Fruit fly (Drosophila melanogaster) whole organism, embryonic: ENCODE results near the gene CG15034.

Experiments used
- Abd-B ChIP-seq: fragments of 200-800 bp; sonication (Bioruptor generic); optimal IDR thresholded peaks from 2 replicates; lab custom pipeline; 2018; ENCODE audit warnings: missing biosample characterization, mild to moderate bottlenecking, missing genetic modification characterization, moderate library complexity
- CG10209 ChIP-seq: fragments of 200-800 bp; sonication (Bioruptor generic); optimal IDR thresholded peaks from 3 replicates; lab custom pipeline; 2017; ENCODE audit warnings: missing biosample characterization, mild to moderate bottlenecking, missing genetic modification characterization, missing genetic modification reagents
- CG12744 ChIP-seq: fragments of 200-800 bp; sonication (Bioruptor generic); optimal IDR thresholded peaks from 2 replicates; lab custom pipeline; 2016; ENCODE audit warnings: missing biosample characterization, missing genetic modification characterization
- CG13123 ChIP-seq: fragments of 200-800 bp; sonication (Bioruptor generic); optimal IDR thresholded peaks from 2 replicates; lab custom pipeline; 2016; ENCODE audit warnings: missing biosample characterization, missing genetic modification characterization
- CG18262 ChIP-seq: fragments of 200-800 bp; optimal IDR thresholded peaks from 3 replicates; lab custom pipeline; 2019; ENCODE audit warnings: missing biosample characterization, mild to moderate bottlenecking, missing genetic modification characterization, moderate library complexity
- CG3281 ChIP-seq: fragments of 200-800 bp; sonication (Bioruptor generic); optimal IDR thresholded peaks from 3 replicates; lab custom pipeline; 2017; ENCODE audit warnings: missing biosample characterization, mild to moderate bottlenecking, missing genetic modification characterization
- CG4360 ChIP-seq: fragments of 200-800 bp; sonication (Bioruptor generic); IDR thresholded peaks from 2 replicates; pipeline ENCODE4 v1.3.6; 2022; ENCODE audit warnings: missing biosample characterization, missing genetic modification characterization
- CG6175 ChIP-seq: fragments of 200-800 bp; sonication (Bioruptor generic); IDR thresholded peaks from 3 replicates; pipeline ENCODE4 v1.3.6; 2022; ENCODE audit warnings: missing biosample characterization, missing genetic modification characterization
- CG6272 ChIP-seq: fragments of 200-800 bp; sonication (Bioruptor generic); IDR thresholded peaks from 2 replicates; pipeline ENCODE4 v1.3.6; 2022; ENCODE audit warnings: missing biosample characterization, missing genetic modification characterization
- CG9437 ChIP-seq: fragments of 200-800 bp; sonication (Bioruptor generic); optimal IDR thresholded peaks from 2 replicates; lab custom pipeline; 2018; ENCODE audit warnings: missing biosample characterization, mild to moderate bottlenecking, missing genetic modification characterization
- CG9609 ChIP-seq: fragments of 200-800 bp; sonication (Bioruptor generic); optimal IDR thresholded peaks from 3 replicates; lab custom pipeline; 2016; ENCODE audit warnings: missing biosample characterization, missing genetic modification characterization
- CG9817 ChIP-seq: fragments of 200-800 bp; sonication (Bioruptor generic); optimal IDR thresholded peaks from 2 replicates; lab custom pipeline; 2018; ENCODE audit warnings: missing biosample characterization, mild to moderate bottlenecking, missing genetic modification characterization, moderate library complexity
- D19B ChIP-seq: fragments of 200-800 bp; sonication (Bioruptor generic); optimal IDR thresholded peaks from 2 replicates; lab custom pipeline; 2017; ENCODE audit warnings: missing biosample characterization, mild to moderate bottlenecking, missing genetic modification characterization
- E2f1 ChIP-seq: fragments of 200-800 bp; sonication (Bioruptor generic); IDR thresholded peaks from 2 replicates; pipeline ENCODE4 v1.3.6; 2022; ENCODE audit warnings: missing biosample characterization, missing genetic modification characterization
- E2f2 ChIP-seq: fragments of 200-800 bp; sonication (Bioruptor generic); IDR thresholded peaks from 2 replicates; pipeline ENCODE4 v1.3.6; 2022; ENCODE audit warnings: missing biosample characterization, missing genetic modification characterization
- Gug ChIP-seq: fragments of 200-800 bp; sonication (Bioruptor generic); IDR thresholded peaks from 4 replicates; pipeline ENCODE4 v1.3.6; 2022; ENCODE audit warnings: missing biosample characterization, missing genetic modification characterization
- Hey ChIP-seq: fragments of 200-800 bp; sonication (Bioruptor generic); optimal IDR thresholded peaks from 3 replicates; lab custom pipeline; 2018; ENCODE audit warnings: missing biosample characterization, mild to moderate bottlenecking, missing genetic modification characterization
- MESR4 ChIP-seq: fragments of 200-800 bp; sonication (Bioruptor generic); optimal IDR thresholded peaks from 2 replicates; lab custom pipeline; 2018; ENCODE audit warnings: missing biosample characterization, mild to moderate bottlenecking, missing genetic modification characterization, moderate library complexity
- NK7.1 ChIP-seq: fragments of 200-800 bp; sonication (Bioruptor generic); optimal IDR thresholded peaks from 3 replicates; lab custom pipeline; 2016; ENCODE audit warnings: missing biosample characterization, missing genetic modification characterization
- Opbp ChIP-seq: fragments of 200-800 bp; sonication (Bioruptor generic); IDR thresholded peaks from 3 replicates; pipeline ENCODE4 v1.3.6; 2022; ENCODE audit warnings: missing biosample characterization, missing genetic modification characterization; ENCODE audit not compliant: partially characterized antibody
- Rfx ChIP-seq: fragments of 200-800 bp; sonication (Bioruptor generic); IDR thresholded peaks from 2 replicates; pipeline ENCODE4 v1.3.6; 2022; ENCODE audit warnings: missing biosample characterization, missing genetic modification characterization
- Sin3A ChIP-seq: fragments of >200 bp; optimal IDR thresholded peaks from 2 replicates; lab custom pipeline; 2018
- ab ChIP-seq: fragments of 200-800 bp; sonication (Bioruptor generic); optimal IDR thresholded peaks from 2 replicates; lab custom pipeline; 2016; ENCODE audit warnings: missing biosample characterization, missing genetic modification characterization
- amos ChIP-seq: fragments of 200-800 bp; sonication (Bioruptor generic); IDR thresholded peaks from 2 replicates; pipeline ENCODE4 v1.3.6; 2022; ENCODE audit warnings: missing biosample characterization, missing genetic modification characterization; ENCODE audit not compliant: partially characterized antibody
- bowl ChIP-seq: fragments of 200-800 bp; sonication (Bioruptor generic); IDR thresholded peaks from 2 replicates; pipeline ENCODE4 v1.3.6; 2022; ENCODE audit warnings: missing biosample characterization, missing genetic modification characterization
- br ChIP-seq: fragments of >200 bp; optimal IDR thresholded peaks from 2 replicates; lab custom pipeline; 2017
- cg ChIP-seq: fragments of 200-800 bp; sonication (Bioruptor generic); optimal IDR thresholded peaks from 3 replicates; lab custom pipeline; 2019; ENCODE audit warnings: missing biosample characterization, mild to moderate bottlenecking, missing genetic modification characterization, moderate library complexity
- eve ChIP-seq, 2 experiments: fragments of >200 bp; optimal IDR thresholded peaks; 2 replicates each; lab custom pipeline; 2017; ENCODE audit warnings: missing biosample characterization in 2 of 2, missing genetic modification characterization in 2 of 2
- ewg ChIP-seq: fragments of 200-800 bp; sonication (Bioruptor generic); optimal IDR thresholded peaks from 3 replicates; lab custom pipeline; 2017; ENCODE audit warnings: mild to moderate bottlenecking, missing biosample characterization, missing genetic modification reagents, missing genetic modification characterization
- fd102C ChIP-seq: fragments of 200-800 bp; sonication (Bioruptor generic); optimal IDR thresholded peaks from 2 replicates; lab custom pipeline; 2018; ENCODE audit warnings: missing biosample characterization, mild to moderate bottlenecking, missing genetic modification characterization, moderate library complexity
- fd64A ChIP-seq: fragments of 200-800 bp; sonication (Bioruptor generic); optimal IDR thresholded peaks from 3 replicates; lab custom pipeline; 2018; ENCODE audit warnings: missing biosample characterization, mild to moderate bottlenecking, missing genetic modification characterization
- jing ChIP-seq: fragments of 200-800 bp; sonication (Bioruptor generic); optimal IDR thresholded peaks from 2 replicates; lab custom pipeline; 2018; ENCODE audit warnings: missing biosample characterization, mild to moderate bottlenecking, missing genetic modification characterization
- kay ChIP-seq: fragments of 200-800 bp; sonication (Bioruptor generic); optimal IDR thresholded peaks from 2 replicates; lab custom pipeline; 2016; ENCODE audit warnings: missing biosample characterization, missing genetic modification characterization
- kni ChIP-seq: fragments of 200-800 bp; sonication (Bioruptor generic); optimal IDR thresholded peaks from 3 replicates; lab custom pipeline; 2017; ENCODE audit warnings: mild to moderate bottlenecking, missing biosample characterization, missing genetic modification reagents, missing genetic modification characterization
- odd ChIP-seq: fragments of 200-800 bp; sonication (Bioruptor generic); optimal IDR thresholded peaks from 2 replicates; lab custom pipeline; 2017; ENCODE audit warnings: missing biosample characterization, mild to moderate bottlenecking, missing genetic modification characterization
- org-1 ChIP-seq: fragments of 200-800 bp; sonication (Bioruptor generic); optimal IDR thresholded peaks from 2 replicates; lab custom pipeline; 2017; ENCODE audit warnings: missing biosample characterization, missing genetic modification characterization
- pan ChIP-seq, 4 experiments: fragments of >200 bp in 3 of 4; fragments of 200-800 bp in 1 of 4; sonication (Bioruptor generic) in 1 of 4; optimal IDR thresholded peaks in 3 of 4; IDR thresholded peaks in 1 of 4; 2 replicates each; pipeline versions ENCODE4 v1.3.6 to Lab custom; 2017 to 2022; ENCODE audit warnings: missing biosample characterization in 2 of 4, missing genetic modification characterization in 2 of 4, mixed read lengths in 1 of 4
- phol ChIP-seq: fragments of 200-800 bp; sonication (Bioruptor generic); optimal IDR thresholded peaks from 3 replicates; lab custom pipeline; 2018; ENCODE audit warnings: missing biosample characterization, mild to moderate bottlenecking, missing genetic modification characterization, moderate library complexity
- pnt ChIP-seq: fragments of 200-800 bp; sonication (Bioruptor generic); optimal IDR thresholded peaks from 3 replicates; lab custom pipeline; 2016; ENCODE audit warnings: missing biosample characterization, missing genetic modification characterization
- pros ChIP-seq: fragments of 200-800 bp; sonication (Bioruptor generic); optimal IDR thresholded peaks from 3 replicates; lab custom pipeline; 2019; ENCODE audit warnings: missing biosample characterization, mild to moderate bottlenecking, missing genetic modification characterization, moderate library complexity
- rib ChIP-seq: fragments of 200-800 bp; sonication (Bioruptor generic); IDR thresholded peaks from 2 replicates; pipeline ENCODE4 v1.3.6; 2022; ENCODE audit warnings: missing biosample characterization, missing genetic modification characterization
- salm ChIP-seq: fragments of 200-800 bp; sonication (Bioruptor generic); optimal IDR thresholded peaks from 2 replicates; lab custom pipeline; 2018; ENCODE audit warnings: missing biosample characterization, mild to moderate bottlenecking, missing genetic modification characterization
- schlank ChIP-seq: fragments of 200-800 bp; sonication (Bioruptor generic); optimal IDR thresholded peaks from 2 replicates; lab custom pipeline; 2018; ENCODE audit warnings: missing biosample characterization, mild to moderate bottlenecking, missing genetic modification characterization
- sens-2 ChIP-seq: fragments of 200-800 bp; sonication (Bioruptor generic); IDR thresholded peaks from 2 replicates; pipeline ENCODE4 v1.3.6; 2022; ENCODE audit warnings: missing biosample characterization, missing genetic modification characterization
- sqz ChIP-seq: fragments of 200-800 bp; sonication (Bioruptor generic); optimal IDR thresholded peaks from 3 replicates; lab custom pipeline; 2018; ENCODE audit warnings: missing biosample characterization, mild to moderate bottlenecking, missing genetic modification characterization
- stc ChIP-seq: fragments of 200-800 bp; sonication (Bioruptor generic); IDR thresholded peaks from 2 replicates; pipeline ENCODE4 v1.3.6; 2022; ENCODE audit warnings: missing biosample characterization, missing genetic modification characterization
- twi ChIP-seq: fragments of 200-800 bp; optimal IDR thresholded peaks from 2 replicates; lab custom pipeline; 2019; ENCODE audit warnings: missing biosample characterization, mild to moderate bottlenecking, missing genetic modification characterization, moderate library complexity
- usp ChIP-seq: fragments of >200 bp; optimal IDR thresholded peaks from 2 replicates; lab custom pipeline; 2017; ENCODE audit warnings: missing biosample characterization, missing genetic modification characterization
- wdn ChIP-seq: fragments of 200-800 bp; sonication (Bioruptor generic); IDR thresholded peaks from 2 replicates; pipeline ENCODE4 v1.3.6; 2022; ENCODE audit warnings: missing biosample characterization, missing genetic modification characterization

Gene CG15034

dm6 chrX:7301351-7302328, 45.7 kb downstream of the CG15034 start (continued):
- 0 out of 2 replicates have a peak, but pooled peaks have one; percentile 13 for TF ChIP-seq wdn (GFP tag; lab: Robert Waterston, UW)
- TF ChIP-seq CG10209 (GFP tag; lab: Kevin White, UChicago): peak; percentile 63
- TF ChIP-seq kni (GFP tag; lab: Kevin White, UChicago): no peak
- TF ChIP-seq sqz (GFP tag; lab: Kevin White, UChicago): peak; percentile 19
- peak; percentile 39; the same call in 2 of the 4 replicates for TF ChIP-seq Gug (GFP tag; lab: Robert Waterston, UW)
- no peak for TF ChIP-seq Opbp
- peak; percentile 19 for TF ChIP-seq ewg
- TF ChIP-seq usp (GFP tag; lab: Kevin White, UChicago): no peak
- TF ChIP-seq kay: no peak
- peak; percentile 83 for TF ChIP-seq CG9437 (GFP tag; lab: Kevin White, UChicago)
- TF ChIP-seq odd (GFP tag; lab: Kevin White, UChicago): peak; percentile 64
- peak; percentile 19 for TF ChIP-seq twi (tag; lab: Kevin White, UChicago)
- no peak for TF ChIP-seq rib (GFP tag; lab: Robert Waterston, UW)
- TF ChIP-seq MESR4 (GFP tag; lab: Kevin White, UChicago): no peak
- peak; percentile 36 for TF ChIP-seq org-1
- TF ChIP-seq eve (GFP tag; optimal IDR thresholded peaks at IDR 0.05; lab: Kevin White, UChicago): no peak
- peak; percentile 90 for TF ChIP-seq CG18262 (tag; lab: Kevin White, UChicago)
- TF ChIP-seq br: no peak
- peak; percentile 22; the same call in 1 of the 2 replicates for TF ChIP-seq E2f2
- peak; percentile 34; the same call in 1 of the 2 replicates for TF ChIP-seq Rfx (GFP tag; lab: Robert Waterston, UW)
- no peak for TF ChIP-seq CG6272 (GFP tag; lab: Robert Waterston, UW)
- TF ChIP-seq CG3281 (GFP tag; lab: Kevin White, UChicago): peak; percentile 32
- no peak for TF ChIP-seq amos (GFP tag; lab: Robert Waterston, UW)
- no peak for TF ChIP-seq salm (tag; lab: Kevin White, UChicago)
- peak; percentile 14 for TF ChIP-seq CG9609 (GFP tag; lab: Kevin White, UChicago)
- peak; percentile 19 for TF ChIP-seq pnt (GFP tag; lab: Kevin White, UChicago)
- TF ChIP-seq NK7.1 (GFP tag; lab: Kevin White, UChicago): peak; percentile 9
- TF ChIP-seq CG4360: peak; percentile 39; the same call in 1 of the 2 replicates
- TF ChIP-seq Sin3A (lab: Kevin White, UChicago): no peak
- no peak for TF ChIP-seq Hey (tag; lab: Kevin White, UChicago)
- TF ChIP-seq jing: peak; percentile 43
- TF ChIP-seq CG9817 (tag; lab: Kevin White, UChicago): peak; percentile 22
- TF ChIP-seq fd64A (GFP tag; lab: Kevin White, UChicago): no peak
- peak; percentile 35; the same call in 1 of the 2 replicates for TF ChIP-seq stc (GFP tag; lab: Robert Waterston, UW)
- TF ChIP-seq CG12744 (GFP tag; lab: Kevin White, UChicago): no peak
- no peak for TF ChIP-seq CG6175 (GFP tag; lab: Robert Waterston, UW)
- TF ChIP-seq pan (optimal IDR thresholded peaks at IDR 0.05; lab: Kevin White, UChicago): no peak
- TF ChIP-seq pan (GFP tag; optimal IDR thresholded peaks at IDR 0.05 in 1 of 2, IDR thresholded peaks at IDR 0.05 in 1 of 2): peak in 1 of 2 experiments; percentile 73
- TF ChIP-seq E2f1 (GFP tag; lab: Robert Waterston, UW): peak; percentile 15; the same call in 1 of the 2 replicates
- TF ChIP-seq phol (tag; lab: Kevin White, UChicago): peak; percentile 81
- no peak for TF ChIP-seq CG13123
- no peak for TF ChIP-seq schlank
- TF ChIP-seq bowl: no peak
- no peak for TF ChIP-seq fd102C (GFP tag; lab: Kevin White, UChicago)
- TF ChIP-seq sens-2 (GFP tag; lab: Robert Waterston, UW): no peak
- no peak for TF ChIP-seq pros (GFP tag; lab: Kevin White, UChicago)
- no peak for TF ChIP-seq ab (GFP tag; lab: Kevin White, UChicago)
- no peak for TF ChIP-seq Abd-B (GFP tag; lab: Kevin White, UChicago)
- peak; percentile 5 for TF ChIP-seq D19B (GFP tag; lab: Kevin White, UChicago)
- no peak for TF ChIP-seq cg (GFP tag; lab: Kevin White, UChicago)
